Worm (Caenorhabditis elegans) whole organism, early embryonic: ENCODE results near the gene C54D10.9.

ENCODE experiments used
- aly-1 ChIP-seq: sonication (generic microtip); optimal IDR thresholded peaks from 2 replicates; lab custom pipeline; 2016; ENCODE audit warnings: missing genetic modification characterization, missing compliant biosample characterization
- ama-1 ChIP-seq: fragments of 150-350 bp; optimal IDR thresholded peaks from 2 replicates; lab custom pipeline; 2014
- ceh-13 ChIP-seq: fragments of 200-800 bp; sonication (Bioruptor generic); optimal IDR thresholded peaks from 2 replicates; lab custom pipeline; 2018; ENCODE audit warnings: mild to moderate bottlenecking, missing genetic modification characterization, missing compliant biosample characterization
- ets-7 ChIP-seq: sonication (generic microtip); optimal IDR thresholded peaks from 2 replicates; lab custom pipeline; 2016; ENCODE audit warnings: missing genotype, missing genetic modification characterization, missing compliant biosample characterization
- flt-1 ChIP-seq: fragments of 200-800 bp; sonication (Bioruptor generic); IDR thresholded peaks from 2 replicates; pipeline ENCODE4 v1.3.6; 2022; ENCODE audit warnings: missing genetic modification characterization, missing compliant biosample characterization
- hmbx-1 ChIP-seq: sonication (generic microtip); optimal IDR thresholded peaks from 2 replicates; lab custom pipeline; 2016; ENCODE audit warnings: mild to moderate bottlenecking, missing genetic modification characterization, missing compliant biosample characterization
- hmg-4 ChIP-seq: fragments of 200-800 bp; sonication (Bioruptor generic); optimal IDR thresholded peaks from 2 replicates; lab custom pipeline; 2018; ENCODE audit warnings: mild to moderate bottlenecking, missing genetic modification characterization, missing compliant biosample characterization
- hnd-1 ChIP-seq: sonication (generic microtip); optimal IDR thresholded peaks from 2 replicates; lab custom pipeline; 2016; ENCODE audit warnings: missing genetic modification characterization, missing compliant biosample characterization
- sea-1 ChIP-seq: fragments of 200-800 bp; sonication (Bioruptor generic); conservative IDR thresholded peaks from 2 replicates; pipeline ENCODE4 v1.3.6; 2022; ENCODE audit warnings: missing genetic modification characterization, missing compliant biosample characterization
- tbx-11 ChIP-seq: fragments of 200-800 bp; sonication (Bioruptor generic); IDR thresholded peaks from 2 replicates; pipeline ENCODE4 v1.3.6; 2022; ENCODE audit warnings: missing genetic modification characterization, missing compliant biosample characterization
- tbx-37 ChIP-seq: fragments of 200-800 bp; sonication (Bioruptor generic); conservative IDR thresholded peaks from 2 replicates; pipeline ENCODE4 v1.3.6; 2022; ENCODE audit warnings: missing genetic modification reagents, missing genetic modification characterization, missing compliant biosample characterization
- tra-4 ChIP-seq: sonication (generic microtip); optimal IDR thresholded peaks from 2 replicates; lab custom pipeline; 2017; ENCODE audit warnings: missing genetic modification characterization, missing compliant biosample characterization

DNA sequence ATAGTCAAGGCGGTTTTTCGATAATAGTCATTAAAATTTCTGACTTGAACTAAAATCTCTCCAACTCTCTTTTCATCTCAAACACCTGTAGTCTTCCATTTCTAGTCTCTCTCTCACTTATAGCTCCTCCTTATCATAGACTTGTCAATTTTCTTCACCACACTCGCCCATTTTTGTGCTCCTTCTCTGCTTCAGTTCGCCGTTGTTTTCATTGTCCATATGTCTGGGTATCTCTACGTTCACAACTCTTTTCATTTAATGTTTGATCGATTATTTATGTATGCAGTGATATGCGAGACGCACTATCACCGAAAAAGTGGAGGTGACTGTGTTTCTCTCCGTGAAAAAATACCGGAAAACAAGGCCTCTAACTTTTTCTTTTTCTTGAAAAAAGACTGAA lies 20.8 kb downstream of the C54D10.9 start:
- no peak for TF ChIP-seq ama-1
- no peak for TF ChIP-seq aly-1 (tag; lab: Kevin White, UChicago)
- TF ChIP-seq hmbx-1 (tag; lab: Kevin White, UChicago), result no peak
- no peak for TF ChIP-seq sea-1 (GFP tag; lab: Robert Waterston, UW)
- TF ChIP-seq hnd-1, result no peak
- no peak for TF ChIP-seq ceh-13 (GFP tag; lab: Kevin White, UChicago)
- no peak for TF ChIP-seq ets-7
- no peak for TF ChIP-seq flt-1 (GFP tag; lab: Robert Waterston, UW)
- no peak for TF ChIP-seq tbx-37 (GFP tag; lab: Robert Waterston, UW)
- TF ChIP-seq tra-4 (tag; lab: Kevin White, UChicago), result no peak
- no peak for TF ChIP-seq hmg-4 (GFP tag; lab: Kevin White, UChicago)
- no peak for TF ChIP-seq tbx-11 (GFP tag; lab: Robert Waterston, UW)
